Worm (Caenorhabditis elegans) whole organism, young adult: ENCODE data around the gene C39B5.2.

Experiments
- ceh-100 ChIP-seq: fragments of 200-800 bp; sonication (Bioruptor generic); IDR thresholded peaks from 2 replicates; pipeline ENCODE4 v1.3.6; 2022; ENCODE audit warnings: missing genetic modification reagents, missing genetic modification characterization, missing compliant biosample characterization
- die-1 ChIP-seq: sonication (generic microtip); optimal IDR thresholded peaks from 2 replicates; lab custom pipeline; 2016; ENCODE audit warnings: missing genotype, mild to moderate bottlenecking, missing genetic modification characterization, missing compliant biosample characterization
- dpl-1 ChIP-seq: fragments of 150-350 bp; optimal IDR thresholded peaks from 2 replicates; lab custom pipeline; 2014; ENCODE audit warnings: missing biosample characterization, missing genetic modification reagents, missing genetic modification characterization
- sptf-2 ChIP-seq: fragments of 200-800 bp; sonication (Bioruptor generic); optimal IDR thresholded peaks from 2 replicates; lab custom pipeline; 2018; ENCODE audit warnings: mild to moderate bottlenecking, missing genetic modification characterization, missing compliant biosample characterization
- unc-62 ChIP-seq: fragments of 150-350 bp; optimal IDR thresholded peaks from 2 replicates; lab custom pipeline; 2014; ENCODE audit warnings: missing biosample characterization, missing genetic modification reagents, missing genetic modification characterization

DNA sequence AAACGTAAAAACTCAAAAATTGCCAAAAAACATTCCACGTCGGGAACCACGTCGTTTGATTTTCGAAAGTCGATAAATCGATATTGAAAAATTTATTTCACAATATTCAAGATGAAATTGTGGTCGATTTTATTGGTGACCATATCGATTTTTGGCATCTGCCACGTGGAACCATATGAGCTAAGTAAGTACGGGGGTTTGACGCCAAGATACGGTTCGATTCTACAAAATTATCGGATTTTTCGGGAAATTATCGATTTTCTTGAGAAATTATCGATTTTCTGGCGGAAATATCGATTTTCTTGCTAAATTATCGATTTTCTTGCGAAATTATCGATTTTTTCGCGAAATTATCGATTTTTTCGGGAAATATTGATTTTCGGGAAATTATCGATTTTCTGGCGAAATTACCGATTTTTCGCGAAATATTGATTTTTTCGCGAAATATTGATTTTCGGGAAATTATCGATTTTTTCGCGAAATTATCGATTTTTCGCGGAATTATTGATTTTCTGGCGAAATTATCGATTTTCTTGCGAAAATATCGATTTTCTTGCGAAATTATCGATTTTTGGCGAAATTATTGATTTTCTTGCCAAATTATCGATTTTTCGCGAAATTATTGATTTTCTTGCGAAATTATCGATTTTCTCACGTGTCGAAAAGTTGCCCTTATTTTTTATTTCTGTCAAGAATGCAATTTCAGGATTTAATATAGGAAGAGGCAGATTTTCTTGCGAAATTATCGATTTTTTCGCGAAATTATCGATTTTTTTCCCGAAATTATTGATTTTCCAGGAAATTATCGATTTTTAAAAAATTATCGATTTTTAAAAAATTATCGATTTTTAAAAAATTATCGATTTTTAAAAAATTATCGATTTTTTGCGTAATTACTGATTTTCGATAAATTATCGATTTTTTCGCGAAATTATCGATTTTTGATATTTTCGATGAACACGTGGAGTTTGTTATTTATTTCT, 47.6 kb downstream of the C39B5.2 start, which contains the start of gene Y54F10BM.3:
- TF ChIP-seq die-1 (no peak), sptf-2 (GFP tag; lab: Kevin White, UChicago) (no peak), unc-62 (GFP tag; lab: Kevin White, UChicago) (no peak), ceh-100 (GFP tag; lab: Robert Waterston, UW) (no peak), dpl-1 (GFP tag; lab: Kevin White, UChicago) (no peak)
